Fruit fly (Drosophila melanogaster) whole organism, embryonic: ENCODE results near the gene CG17239.

Experiments
- Awh ChIP-seq: fragments of 200-800 bp; sonication (Bioruptor generic); IDR thresholded peaks from 2 replicates; pipeline ENCODE4, ENCODE4 v1.3.6; 2022; ENCODE audit warnings: missing biosample characterization, missing genetic modification characterization
- Bgb ChIP-seq: fragments of 200-800 bp; sonication (Bioruptor generic); IDR thresholded peaks from 2 replicates; pipeline ENCODE4 v1.3.6; 2022; ENCODE audit warnings: missing biosample characterization, missing genetic modification characterization; ENCODE audit not compliant: partially characterized antibody
- CG12155 ChIP-seq: fragments of 200-800 bp; sonication (Bioruptor generic); optimal IDR thresholded peaks from 3 replicates; lab custom pipeline; 2016; ENCODE audit warnings: missing biosample characterization, missing genetic modification characterization
- CG12942 ChIP-seq: fragments of 200-800 bp; sonication (Bioruptor generic); optimal IDR thresholded peaks from 3 replicates; lab custom pipeline; 2016; ENCODE audit warnings: missing biosample characterization, missing genetic modification characterization
- CG15514 ChIP-seq: fragments of 200-800 bp; sonication (Bioruptor generic); optimal IDR thresholded peaks from 3 replicates; lab custom pipeline; 2017; ENCODE audit warnings: missing biosample characterization, missing genetic modification characterization, mild to moderate bottlenecking, moderate library complexity, missing genetic modification reagents
- CG15601 ChIP-seq: fragments of 200-800 bp; sonication (Bioruptor generic); optimal IDR thresholded peaks from 3 replicates; lab custom pipeline; 2019; ENCODE audit warnings: missing biosample characterization, mild to moderate bottlenecking, missing genetic modification characterization, moderate library complexity
- CG16813 ChIP-seq: fragments of 200-800 bp; sonication (Bioruptor generic); IDR thresholded peaks from 3 replicates; pipeline ENCODE4 v1.3.6; 2022; ENCODE audit warnings: missing biosample characterization, missing genetic modification characterization; ENCODE audit not compliant: partially characterized antibody
- CG16815 ChIP-seq: fragments of 200-800 bp; sonication (Bioruptor generic); optimal IDR thresholded peaks from 3 replicates; lab custom pipeline; 2017; ENCODE audit warnings: missing biosample characterization, mild to moderate bottlenecking, missing genetic modification characterization
- CG17802 ChIP-seq: fragments of 200-800 bp; sonication (Bioruptor generic); optimal IDR thresholded peaks from 2 replicates; lab custom pipeline; 2018; ENCODE audit warnings: missing biosample characterization, mild to moderate bottlenecking, missing genetic modification characterization, moderate library complexity
- CG3847 ChIP-seq: fragments of 200-800 bp; sonication (Bioruptor generic); IDR thresholded peaks from 2 replicates; pipeline ENCODE4 v1.3.6; 2022; ENCODE audit warnings: missing biosample characterization, missing genetic modification characterization
- CG8089 ChIP-seq: fragments of 200-800 bp; sonication (Bioruptor generic); optimal IDR thresholded peaks from 3 replicates; lab custom pipeline; 2016; ENCODE audit warnings: missing biosample characterization, missing genetic modification characterization
- CG8290 ChIP-seq, 3 experiments: fragments of 200-800 bp; sonication (Bioruptor generic); optimal IDR thresholded peaks; 2 replicates each; lab custom pipeline; 2016 to 2019; ENCODE audit warnings: missing biosample characterization in 3 of 3, missing genetic modification characterization in 3 of 3, mild to moderate bottlenecking in 2 of 3, moderate library complexity in 1 of 3
- CG8478 ChIP-seq: fragments of >200 bp; optimal IDR thresholded peaks from 2 replicates; lab custom pipeline; 2018
- CG9932 ChIP-seq: fragments of 200-800 bp; sonication (Bioruptor generic); IDR thresholded peaks from 2 replicates; pipeline ENCODE4 v1.3.6; 2022; ENCODE audit warnings: missing biosample characterization, missing genetic modification characterization
- Dref ChIP-seq: fragments of 200-800 bp; sonication (Bioruptor generic); IDR thresholded peaks from 2 replicates; pipeline ENCODE4 v1.3.6; 2022; ENCODE audit warnings: missing biosample characterization, missing genetic modification characterization
- Eip74EF ChIP-seq, 2 experiments: fragments of 200-800 bp in 1 of 2; fragments of >200 bp in 1 of 2; sonication (Bioruptor generic) in 1 of 2; optimal IDR thresholded peaks; 2 replicates each; lab custom pipeline; 2017 to 2019; ENCODE audit warnings: missing biosample characterization in 2 of 2, missing genetic modification characterization in 2 of 2, mild to moderate bottlenecking in 1 of 2, moderate library complexity in 1 of 2
- Fer1 ChIP-seq: fragments of 200-800 bp; sonication (Bioruptor generic); optimal IDR thresholded peaks from 2 replicates; lab custom pipeline; 2017; ENCODE audit warnings: missing biosample characterization, mild to moderate bottlenecking, missing genetic modification characterization
- Gug ChIP-seq: fragments of 200-800 bp; sonication (Bioruptor generic); IDR thresholded peaks from 4 replicates; pipeline ENCODE4 v1.3.6; 2022; ENCODE audit warnings: missing biosample characterization, missing genetic modification characterization
- Jarid2 ChIP-seq: fragments of 200-800 bp; sonication (Bioruptor generic); optimal IDR thresholded peaks from 3 replicates; lab custom pipeline; 2017; ENCODE audit warnings: mild to moderate bottlenecking, missing biosample characterization, missing genetic modification reagents, missing genetic modification characterization
- Lpt ChIP-seq: fragments of >200 bp; optimal IDR thresholded peaks from 2 replicates; lab custom pipeline; 2018; ENCODE audit warnings: missing biosample characterization, missing genetic modification characterization
- MESR4 ChIP-seq: fragments of 200-800 bp; sonication (Bioruptor generic); optimal IDR thresholded peaks from 2 replicates; lab custom pipeline; 2018; ENCODE audit warnings: missing biosample characterization, mild to moderate bottlenecking, missing genetic modification characterization, moderate library complexity
- Mad ChIP-seq: fragments of 200-800 bp; sonication (Bioruptor generic); optimal IDR thresholded peaks from 2 replicates; lab custom pipeline; 2016; ENCODE audit warnings: missing biosample characterization, missing genetic modification characterization
- Max ChIP-seq: fragments of 200-800 bp; sonication (Bioruptor generic); optimal IDR thresholded peaks from 2 replicates; lab custom pipeline; 2016; ENCODE audit warnings: missing biosample characterization, mild to moderate bottlenecking, missing genetic modification characterization
- Meics ChIP-seq: fragments of 200-800 bp; sonication (Bioruptor generic); optimal IDR thresholded peaks from 2 replicates; lab custom pipeline; 2017; ENCODE audit warnings: missing biosample characterization, mild to moderate bottlenecking, missing genetic modification characterization
- Nf-YB ChIP-seq: fragments of 200-800 bp; sonication (Bioruptor generic); optimal IDR thresholded peaks from 3 replicates; lab custom pipeline; 2019; ENCODE audit warnings: missing biosample characterization, mild to moderate bottlenecking, missing genetic modification characterization, moderate library complexity
- Oli ChIP-seq: fragments of 200-800 bp; sonication (Bioruptor generic); optimal IDR thresholded peaks from 2 replicates; lab custom pipeline; 2018; ENCODE audit warnings: missing biosample characterization, mild to moderate bottlenecking, missing genetic modification characterization, moderate library complexity
- Optix ChIP-seq: fragments of 200-800 bp; sonication (Bioruptor generic); IDR thresholded peaks from 3 replicates; pipeline ENCODE4 v1.3.6; 2022; ENCODE audit warnings: missing biosample characterization, missing genetic modification characterization
- Six4 ChIP-seq: fragments of 200-800 bp; sonication (Bioruptor generic); optimal IDR thresholded peaks from 2 replicates; lab custom pipeline; 2016; ENCODE audit warnings: missing biosample characterization, missing genetic modification characterization
- Tbp ChIP-seq: fragments of >200 bp; optimal IDR thresholded peaks from 2 replicates; lab custom pipeline; 2018; ENCODE audit warnings: missing biosample characterization, missing genetic modification characterization
- Vsx1 ChIP-seq: fragments of 200-800 bp; sonication (Bioruptor generic); optimal IDR thresholded peaks from 2 replicates; lab custom pipeline; 2017; ENCODE audit warnings: missing biosample characterization, mild to moderate bottlenecking, missing genetic modification characterization, missing genetic modification reagents
- br ChIP-seq: fragments of >200 bp; optimal IDR thresholded peaks from 2 replicates; lab custom pipeline; 2017
- chif ChIP-seq, 2 experiments: fragments of 200-800 bp; sonication (Bioruptor generic); optimal IDR thresholded peaks; 3 replicates each; lab custom pipeline; 2016; ENCODE audit warnings: missing biosample characterization in 2 of 2, missing genetic modification characterization in 2 of 2
- chinmo ChIP-seq: fragments of 200-800 bp; sonication (Bioruptor generic); IDR thresholded peaks from 4 replicates; pipeline ENCODE4 v1.3.6; 2022; ENCODE audit warnings: missing biosample characterization, missing genetic modification characterization; ENCODE audit not compliant: partially characterized antibody
- chm ChIP-seq: fragments of 200-800 bp; sonication (Bioruptor generic); IDR thresholded peaks from 2 replicates; pipeline ENCODE4 v1.3.6; 2022; ENCODE audit warnings: missing biosample characterization, missing genetic modification characterization
- chn ChIP-seq: fragments of 200-800 bp; sonication (Bioruptor generic); optimal IDR thresholded peaks from 2 replicates; lab custom pipeline; 2016; ENCODE audit warnings: missing biosample characterization, missing genetic modification characterization
- dmrt99B ChIP-seq: fragments of 200-800 bp; sonication (Bioruptor generic); optimal IDR thresholded peaks from 2 replicates; lab custom pipeline; 2018; ENCODE audit warnings: missing biosample characterization, mild to moderate bottlenecking, missing genetic modification characterization, moderate library complexity
- dysf ChIP-seq: fragments of 200-800 bp; sonication (Bioruptor generic); IDR thresholded peaks from 3 replicates; pipeline ENCODE4 v1.3.6; 2022; ENCODE audit warnings: missing biosample characterization, missing genetic modification characterization
- ind ChIP-seq: fragments of 200-800 bp; sonication (Bioruptor generic); optimal IDR thresholded peaks from 3 replicates; lab custom pipeline; 2016; ENCODE audit warnings: missing biosample characterization, missing genetic modification characterization
- inv ChIP-seq: fragments of 200-800 bp; sonication (Bioruptor generic); IDR thresholded peaks from 2 replicates; pipeline ENCODE4 v1.3.6; 2022; ENCODE audit warnings: missing biosample characterization, missing genetic modification characterization; ENCODE audit not compliant: partially characterized antibody
- jigr1 ChIP-seq: fragments of 200-800 bp; sonication (Bioruptor generic); IDR thresholded peaks from 3 replicates; pipeline ENCODE4 v1.3.6; 2022; ENCODE audit warnings: missing biosample characterization, missing genetic modification characterization
- nau ChIP-seq: fragments of 200-800 bp; sonication (Bioruptor generic); optimal IDR thresholded peaks from 3 replicates; lab custom pipeline; 2017; ENCODE audit warnings: missing biosample characterization, mild to moderate bottlenecking, missing genetic modification characterization, missing genetic modification reagents
- row ChIP-seq: fragments of 200-800 bp; sonication (Bioruptor generic); IDR thresholded peaks from 3 replicates; pipeline ENCODE4 v1.3.6; 2022; ENCODE audit warnings: missing biosample characterization, missing genetic modification characterization
- sens ChIP-seq: fragments of 200-800 bp; sonication (Bioruptor generic); peaks from one replicate; lab custom pipeline; 2016; ENCODE audit warnings: missing biosample characterization, missing genetic modification characterization
- stwl ChIP-seq: fragments of 200-800 bp; sonication (Bioruptor generic); optimal IDR thresholded peaks from 3 replicates; lab custom pipeline; 2018; ENCODE audit warnings: missing biosample characterization, mild to moderate bottlenecking, missing genetic modification characterization, moderate library complexity
- tin ChIP-seq: fragments of 200-800 bp; sonication (Bioruptor generic); optimal IDR thresholded peaks from 3 replicates; lab custom pipeline; 2016; ENCODE audit warnings: missing biosample characterization, missing genetic modification characterization
- tio ChIP-seq: fragments of 200-800 bp; sonication (Bioruptor generic); optimal IDR thresholded peaks from 2 replicates; lab custom pipeline; 2017; ENCODE audit warnings: missing biosample characterization, missing genetic modification characterization, inconsistent platforms
- unc-4 ChIP-seq: fragments of 200-800 bp; sonication (Bioruptor generic); IDR thresholded peaks from 2 replicates; pipeline ENCODE4 v1.3.6; 2022; ENCODE audit warnings: missing biosample characterization, missing genetic modification characterization; ENCODE audit not compliant: partially characterized antibody
- zfh2 ChIP-seq: fragments of 200-800 bp; sonication (Bioruptor generic); optimal IDR thresholded peaks from 2 replicates; lab custom pipeline; 2016; ENCODE audit warnings: missing biosample characterization, missing genetic modification characterization

Gene CG17239

DNA sequence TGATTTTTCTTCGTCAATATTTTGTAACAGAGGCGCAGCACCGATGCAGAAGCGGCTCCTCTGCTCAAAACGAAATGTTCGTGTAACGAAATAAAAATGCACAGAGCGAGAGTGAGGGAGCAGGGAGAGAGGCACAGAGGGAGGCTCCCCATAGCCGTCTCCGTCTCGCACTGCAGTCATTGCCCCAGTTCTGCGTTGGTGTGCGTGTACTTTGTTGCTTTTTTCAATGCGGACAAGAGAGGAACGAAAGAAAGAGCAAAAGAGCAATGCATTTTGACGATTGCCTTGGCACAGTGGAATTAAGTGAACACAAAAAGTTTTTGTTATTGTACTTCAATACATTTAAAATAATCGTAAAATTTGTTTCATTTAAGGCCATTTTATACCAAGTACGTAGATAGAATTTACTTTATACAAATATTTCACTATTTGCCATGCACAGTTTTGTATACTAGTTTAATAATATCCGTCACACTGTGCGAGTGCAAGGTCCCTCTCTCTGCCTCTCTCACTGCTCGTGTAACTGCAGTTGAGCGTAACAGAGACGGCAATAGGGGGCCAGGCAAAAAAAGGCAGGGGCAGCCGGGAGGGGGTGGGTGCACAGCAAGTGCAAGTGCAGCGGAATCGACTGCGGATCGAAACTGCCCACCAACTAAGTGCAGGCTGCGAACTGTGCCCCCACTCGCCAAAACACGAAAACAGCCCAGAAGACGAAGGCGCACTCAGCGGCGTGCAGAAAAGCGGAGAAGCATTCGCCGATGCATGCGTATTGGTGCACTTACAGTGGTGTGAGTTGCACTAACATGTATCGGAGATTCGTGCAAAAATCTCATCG lies 49.9 kb downstream of the CG17239 start (continued):
- peak; percentile 99 for TF ChIP-seq dmrt99B
- peak; percentile 99 for TF ChIP-seq Oli (tag; lab: Kevin White, UChicago)
- peak; percentile 99 for TF ChIP-seq tin (GFP tag; lab: Kevin White, UChicago)
- TF ChIP-seq row (GFP tag; lab: Robert Waterston, UW), result peak; percentile 98
- TF ChIP-seq jigr1 (GFP tag; lab: Robert Waterston, UW), result peak; percentile 97
- peak; percentile 98 for TF ChIP-seq Mad (GFP tag; lab: Kevin White, UChicago)
- peak; percentile 90 for TF ChIP-seq Nf-YB (GFP tag; lab: Kevin White, UChicago)
- TF ChIP-seq CG17802 (tag; lab: Kevin White, UChicago), result peak; percentile 93
- peak; percentile 93 for TF ChIP-seq CG12155 (GFP tag; lab: Kevin White, UChicago)
- peak; percentile 96 for TF ChIP-seq Gug (GFP tag; lab: Robert Waterston, UW)
- peak; percentile 92 for TF ChIP-seq Fer1 (GFP tag; lab: Kevin White, UChicago)
- peak; percentile 98 for TF ChIP-seq CG8089 (GFP tag; lab: Kevin White, UChicago)
- peak; percentile 89 for TF ChIP-seq CG3847 (GFP tag; lab: Robert Waterston, UW)
- TF ChIP-seq chif (GFP tag; optimal IDR thresholded peaks at IDR 0.05; lab: Kevin White, UChicago), result peak; percentile 98 to 99
- peak; percentile 98 for TF ChIP-seq CG12942
- TF ChIP-seq Dref (GFP tag; lab: Robert Waterston, UW), result no peak
- peak; percentile 77 for TF ChIP-seq CG8478 (lab: Kevin White, UChicago)
- TF ChIP-seq tio (GFP tag; lab: Kevin White, UChicago), result peak; percentile 97
- TF ChIP-seq unc-4 (GFP tag; lab: Robert Waterston, UW), result no peak
- peak; percentile 99 for TF ChIP-seq CG15601
- peak; percentile 90 for TF ChIP-seq Jarid2 (GFP tag; lab: Kevin White, UChicago)
- no peak for TF ChIP-seq zfh2
- peak; percentile 75 for TF ChIP-seq MESR4 (GFP tag; lab: Kevin White, UChicago)
- TF ChIP-seq CG16813 (GFP tag; lab: Robert Waterston, UW), result peak; percentile 76
- TF ChIP-seq Lpt (GFP tag; lab: Kevin White, UChicago), result no peak
- peak; percentile 100 for TF ChIP-seq Awh (GFP tag; lab: Robert Waterston, UW)
- TF ChIP-seq br (lab: Kevin White, UChicago), result no peak
- TF ChIP-seq Eip74EF (GFP tag; optimal IDR thresholded peaks at IDR 0.05; lab: Kevin White, UChicago), result peak in 1 of 2 experiments; percentile 99
- TF ChIP-seq Meics (GFP tag; lab: Kevin White, UChicago), result peak; percentile 86
- no peak for TF ChIP-seq Tbp (GFP tag; lab: Kevin White, UChicago)
- TF ChIP-seq CG15514 (GFP tag; lab: Kevin White, UChicago), result peak; percentile 67
- peak; percentile 100 for TF ChIP-seq sens
- TF ChIP-seq chn (GFP tag; lab: Kevin White, UChicago), result peak; percentile 99
- peak; percentile 96 for TF ChIP-seq stwl (tag; lab: Kevin White, UChicago)
- no peak for TF ChIP-seq CG9932
- TF ChIP-seq chm, result peak; percentile 99
- peak; percentile 99 for TF ChIP-seq CG8290 (GFP tag; optimal IDR thresholded peaks at IDR 0.05; lab: Kevin White, UChicago)
- TF ChIP-seq CG8290 (tag; optimal IDR thresholded peaks at IDR 0.05; lab: Kevin White, UChicago), result peak; percentile 95 to 98
- TF ChIP-seq inv (GFP tag; lab: Robert Waterston, UW), result peak; percentile 51; the same call in 1 of the 2 replicates
- peak; percentile 73; the same call in 1 of the 4 replicates for TF ChIP-seq chinmo (GFP tag; lab: Robert Waterston, UW)
- TF ChIP-seq Vsx1 (GFP tag; lab: Kevin White, UChicago), result peak; percentile 96
- peak; percentile 98 for TF ChIP-seq Max (GFP tag; lab: Kevin White, UChicago)
- TF ChIP-seq CG16815 (GFP tag; lab: Kevin White, UChicago), result peak; percentile 98
- peak; percentile 96 for TF ChIP-seq dysf (GFP tag; lab: Robert Waterston, UW)
- peak; percentile 97 for TF ChIP-seq Optix (GFP tag; lab: Robert Waterston, UW)
- TF ChIP-seq Six4 (GFP tag; lab: Kevin White, UChicago), result peak; percentile 99
- peak; percentile 98 for TF ChIP-seq nau
- peak; percentile 97 for TF ChIP-seq ind (GFP tag; lab: Kevin White, UChicago)
- TF ChIP-seq Bgb, result peak; percentile 34; the same call in 1 of the 2 replicates
